Worm (Caenorhabditis elegans): ENCODE data around the gene par-3.

DNA sequence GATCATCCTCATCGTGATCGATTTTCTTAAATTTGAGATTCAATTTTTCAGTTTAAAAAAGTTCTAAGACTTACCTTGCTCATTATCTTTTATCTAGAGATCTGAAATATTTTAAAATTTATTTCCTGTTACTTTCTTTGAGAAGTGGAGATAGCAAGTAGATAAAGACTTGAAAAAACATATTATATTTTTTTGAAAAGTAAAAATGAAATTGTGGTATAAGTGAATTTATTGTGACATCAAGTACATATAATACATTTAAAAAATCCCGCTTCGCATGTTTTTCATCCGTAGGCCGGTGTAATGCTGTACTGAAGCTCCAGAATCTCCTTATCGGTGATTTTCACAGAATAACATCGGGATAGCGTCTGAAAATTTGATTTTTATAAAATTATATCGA is 33.2 kb downstream of the par-3 start, which contains the start of gene B0336.7:
- TF ChIP-seq sea-2 (GFP tag; IDR thresholded peaks at IDR 0.05) (no peak), nhr-27 (tag; optimal IDR thresholded peaks at IDR 0.05) (no peak), lag-1 (GFP tag; IDR thresholded peaks at IDR 0.05) (no peak), Y67H2A.10 (GFP tag; conservative IDR thresholded peaks at IDR 0.05) (no peak), unc-130 (GFP tag; optimal IDR thresholded peaks at IDR 0.05) (no peak), ets-4 (GFP tag; optimal IDR thresholded peaks at IDR 0.05) (no peak), T26A5.8 (tag; optimal IDR thresholded peaks at IDR 0.05) (no peak), snpc-3.4 (tag; optimal IDR thresholded peaks at IDR 0.05) (no peak), F10E7.11 (tag; optimal IDR thresholded peaks at IDR 0.05) (no peak), F23B12.7 (tag; optimal IDR thresholded peaks at IDR 0.05; ENCODE audit: insufficient read depth) (no peak), rcor-1 (GFP tag; IDR thresholded peaks at IDR 0.05) (no peak), lin-35 (GFP tag; optimal IDR thresholded peaks at IDR 0.05) (no peak)
